Fruit fly (Drosophila melanogaster): ENCODE measurements around the gene ATPsynCF6.

DNA sequence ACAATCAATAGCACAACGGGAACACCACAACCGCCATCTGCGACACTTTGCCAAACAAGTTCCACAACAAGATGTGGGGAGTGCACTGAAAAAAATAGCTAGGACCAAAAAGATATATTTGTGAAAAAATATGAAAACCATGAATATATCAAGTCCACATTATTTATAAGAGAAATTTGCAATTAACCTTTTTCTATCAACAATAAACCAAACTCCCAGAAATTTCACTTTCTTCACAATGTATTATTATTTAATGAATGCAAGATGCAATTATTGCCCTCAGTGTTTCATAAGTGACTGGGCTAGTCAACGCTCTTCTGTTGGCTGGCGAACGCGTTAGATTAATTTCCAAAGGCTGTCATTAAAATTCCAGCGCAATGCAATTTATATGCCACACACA, 39.9 kb upstream of the ATPsynCF6 start:
- TF ChIP-seq ovo (GFP tag; optimal IDR thresholded peaks at IDR 0.05) (no peak), CG14711 (tag; optimal IDR thresholded peaks at IDR 0.05) (no peak), Hr96 (GFP tag; optimal IDR thresholded peaks at IDR 0.05) (no peak), CG12768 (GFP tag; optimal IDR thresholded peaks at IDR 0.05) (no peak), pad (GFP tag; optimal IDR thresholded peaks at IDR 0.05) (no peak), Crg-1 (GFP tag; optimal IDR thresholded peaks at IDR 0.05) (no peak), Clk (GFP tag; optimal IDR thresholded peaks at IDR 0.05) (no peak), CG1620 (GFP tag; optimal IDR thresholded peaks at IDR 0.05) (no peak), kay (GFP tag; ENCODE audit: borderline replicate concordance) (no peak), toe (GFP tag; optimal IDR thresholded peaks at IDR 0.05) (no peak), Mnt (GFP tag; optimal IDR thresholded peaks at IDR 0.05) (no peak), tj (GFP tag; optimal IDR thresholded peaks at IDR 0.05) (no peak)

All from whole organism, adult.